Fruit fly (Drosophila melanogaster) whole organism, embryonic: ENCODE measurements around the gene E23.

Source experiments
- Atf3 ChIP-seq: fragments of 200-800 bp; sonication (Bioruptor generic); optimal IDR thresholded peaks from 3 replicates; lab custom pipeline; 2016; ENCODE audit warnings: missing biosample characterization, missing genetic modification characterization
- CG10431 ChIP-seq: fragments of 200-800 bp; sonication (Bioruptor generic); optimal IDR thresholded peaks from 3 replicates; lab custom pipeline; 2018; ENCODE audit warnings: missing biosample characterization, mild to moderate bottlenecking, missing genetic modification characterization
- CG11695 ChIP-seq: fragments of 200-800 bp; sonication (Bioruptor generic); IDR thresholded peaks from 3 replicates; pipeline ENCODE4 v1.3.6; 2022; ENCODE audit warnings: missing biosample characterization, missing genetic modification characterization
- CG11696 ChIP-seq: fragments of 200-800 bp; sonication (Bioruptor generic); IDR thresholded peaks from 2 replicates; pipeline ENCODE4 v1.3.6; 2022; ENCODE audit warnings: missing biosample characterization, missing genetic modification characterization
- CG14667 ChIP-seq: fragments of 200-800 bp; sonication (Bioruptor generic); IDR thresholded peaks from 2 replicates; pipeline ENCODE4 v1.3.6; 2022; ENCODE audit warnings: missing biosample characterization, missing genetic modification characterization
- CG15269 ChIP-seq: fragments of 200-800 bp; sonication (Bioruptor generic); optimal IDR thresholded peaks from 2 replicates; lab custom pipeline; 2018; ENCODE audit warnings: missing biosample characterization, mild to moderate bottlenecking, missing genetic modification characterization, moderate library complexity
- CG15601 ChIP-seq: fragments of 200-800 bp; sonication (Bioruptor generic); optimal IDR thresholded peaks from 3 replicates; lab custom pipeline; 2019; ENCODE audit warnings: missing biosample characterization, mild to moderate bottlenecking, missing genetic modification characterization, moderate library complexity
- CG31388 ChIP-seq: fragments of 200-800 bp; sonication (Bioruptor generic); optimal IDR thresholded peaks from 2 replicates; lab custom pipeline; 2016; ENCODE audit warnings: missing biosample characterization, missing genetic modification characterization
- CG5180 ChIP-seq: fragments of 200-800 bp; sonication (Bioruptor generic); optimal IDR thresholded peaks from 3 replicates; lab custom pipeline; 2017; ENCODE audit warnings: missing biosample characterization, missing genetic modification characterization, mild to moderate bottlenecking, moderate library complexity, missing genetic modification reagents
- CG6813 ChIP-seq: fragments of 200-800 bp; sonication (Bioruptor generic); optimal IDR thresholded peaks from 2 replicates; lab custom pipeline; 2017; ENCODE audit warnings: missing biosample characterization, missing genetic modification characterization, mild to moderate bottlenecking, moderate library complexity, missing genetic modification reagents
- CG8281 ChIP-seq: fragments of 200-800 bp; sonication (Bioruptor generic); optimal IDR thresholded peaks from 2 replicates; lab custom pipeline; 2018; ENCODE audit warnings: missing biosample characterization, mild to moderate bottlenecking, missing genetic modification characterization, moderate library complexity
- CG9727 ChIP-seq: fragments of 200-800 bp; sonication (Bioruptor generic); optimal IDR thresholded peaks from 3 replicates; lab custom pipeline; 2017; ENCODE audit warnings: missing biosample characterization, mild to moderate bottlenecking, missing genetic modification characterization
- Fer2 ChIP-seq: fragments of 200-800 bp; sonication (Bioruptor generic); optimal IDR thresholded peaks from 2 replicates; lab custom pipeline; 2018; ENCODE audit warnings: missing biosample characterization, mild to moderate bottlenecking, missing genetic modification characterization, moderate library complexity
- H15 ChIP-seq: fragments of 200-800 bp; sonication (Bioruptor generic); IDR thresholded peaks from 3 replicates; pipeline ENCODE4 v1.3.6; 2022; ENCODE audit warnings: missing biosample characterization, missing genetic modification characterization
- Hr78 ChIP-seq, 2 experiments: fragments of 200-800 bp in 1 of 2; fragments of >200 bp in 1 of 2; sonication (Bioruptor generic) in 1 of 2; optimal IDR thresholded peaks; 2 replicates each; lab custom pipeline; 2017 to 2019; ENCODE audit warnings: missing biosample characterization in 2 of 2, missing genetic modification characterization in 2 of 2, mild to moderate bottlenecking in 1 of 2, moderate library complexity in 1 of 2
- crp ChIP-seq, 2 experiments: fragments of 200-800 bp; sonication (Bioruptor generic); optimal IDR thresholded peaks; 2 replicates in 1 of 2; 3 replicates in 1 of 2; lab custom pipeline; 2017; ENCODE audit warnings: missing biosample characterization in 2 of 2, missing genetic modification characterization in 2 of 2, mild to moderate bottlenecking in 1 of 2, moderate library complexity in 1 of 2
- dati ChIP-seq: fragments of 200-800 bp; sonication (Bioruptor generic); IDR thresholded peaks from 2 replicates; pipeline ENCODE4 v1.3.6; 2022; ENCODE audit warnings: missing biosample characterization, missing genetic modification characterization
- gcm ChIP-seq: fragments of 200-800 bp; sonication (Bioruptor generic); optimal IDR thresholded peaks from 2 replicates; lab custom pipeline; 2019; ENCODE audit warnings: missing biosample characterization, mild to moderate bottlenecking, missing genetic modification characterization, moderate library complexity
- grn ChIP-seq: fragments of 200-800 bp; sonication (Bioruptor generic); optimal IDR thresholded peaks from 3 replicates; lab custom pipeline; 2017; ENCODE audit warnings: missing biosample characterization, missing genetic modification characterization
- lbe ChIP-seq: fragments of 200-800 bp; sonication (Bioruptor generic); optimal IDR thresholded peaks from 2 replicates; lab custom pipeline; 2016; ENCODE audit warnings: missing biosample characterization, mild to moderate bottlenecking, missing genetic modification characterization
- lov ChIP-seq, 2 experiments: fragments of 200-800 bp in 1 of 2; fragments of >200 bp in 1 of 2; sonication (Bioruptor generic) in 1 of 2; IDR thresholded peaks in 1 of 2; optimal IDR thresholded peaks in 1 of 2; 2 replicates in 1 of 2; 3 replicates in 1 of 2; pipeline versions ENCODE4 v1.3.6 to Lab custom; 2017 to 2022; ENCODE audit warnings: missing biosample characterization in 1 of 2, missing genetic modification characterization in 1 of 2
- nau ChIP-seq: fragments of 200-800 bp; sonication (Bioruptor generic); optimal IDR thresholded peaks from 3 replicates; lab custom pipeline; 2017; ENCODE audit warnings: missing biosample characterization, mild to moderate bottlenecking, missing genetic modification characterization, missing genetic modification reagents
- sens ChIP-seq: fragments of 200-800 bp; sonication (Bioruptor generic); peaks from one replicate; lab custom pipeline; 2016; ENCODE audit warnings: missing biosample characterization, missing genetic modification characterization
- wek ChIP-seq: fragments of 200-800 bp; sonication (Bioruptor generic); optimal IDR thresholded peaks from 3 replicates; lab custom pipeline; 2018; ENCODE audit warnings: missing biosample characterization, mild to moderate bottlenecking, missing genetic modification characterization, moderate library complexity

E23 gene

DNA sequence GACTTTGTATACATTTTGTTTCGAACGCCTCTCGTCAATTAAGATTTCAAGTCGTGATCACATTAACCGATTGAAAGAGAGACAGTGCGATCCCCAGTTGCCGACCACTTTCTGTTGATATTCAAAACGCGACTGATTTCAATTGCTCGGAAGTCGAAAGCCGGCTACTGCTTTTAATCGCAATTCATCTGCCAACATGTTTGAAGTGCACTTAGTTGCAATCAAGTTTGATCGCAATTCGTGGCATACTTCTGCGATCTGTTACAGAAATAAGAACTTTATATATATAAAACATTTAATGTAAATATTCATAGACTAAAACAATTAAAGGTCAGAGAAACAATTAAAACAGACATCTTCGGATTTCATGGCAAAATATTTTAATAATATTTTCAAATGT lies 60.1 kb downstream of the E23 start, which contains the start of gene CG9664:
Gene CG9664 (minus strand): TSS at position 135 of the 400 bp plus-strand sequence.
- peak; percentile 97 for TF ChIP-seq CG5180
- TF ChIP-seq wek (GFP tag; lab: Kevin White, UChicago), result no peak
- TF ChIP-seq CG31388 (GFP tag; lab: Kevin White, UChicago), result no peak
- no peak for TF ChIP-seq lov (optimal IDR thresholded peaks at IDR 0.05; lab: Kevin White, UChicago)
- no peak for TF ChIP-seq lov (GFP tag; IDR thresholded peaks at IDR 0.05; lab: Robert Waterston, UW)
- TF ChIP-seq gcm (GFP tag; lab: Kevin White, UChicago), result no peak
- TF ChIP-seq CG15269 (tag; lab: Kevin White, UChicago), result no peak
- TF ChIP-seq CG8281 (tag; lab: Kevin White, UChicago), result no peak
- no peak for TF ChIP-seq CG11695 (GFP tag; lab: Robert Waterston, UW)
- no peak for TF ChIP-seq Fer2 (tag; lab: Kevin White, UChicago)
- TF ChIP-seq dati (GFP tag; lab: Robert Waterston, UW), result no peak
- TF ChIP-seq Atf3, result no peak
- no peak for TF ChIP-seq CG14667 (GFP tag; lab: Robert Waterston, UW)
- TF ChIP-seq H15, result no peak
- TF ChIP-seq CG15601 (tag; lab: Kevin White, UChicago), result peak; percentile 70
- no peak for TF ChIP-seq crp (GFP tag; optimal IDR thresholded peaks at IDR 0.05; lab: Kevin White, UChicago)
- peak; percentile 13 for TF ChIP-seq lbe (GFP tag; lab: Kevin White, UChicago)
- TF ChIP-seq CG6813 (GFP tag; lab: Kevin White, UChicago), result no peak
- no peak for TF ChIP-seq CG9727
- TF ChIP-seq sens (GFP tag; lab: Kevin White, UChicago), result peak; percentile 61
- no peak for TF ChIP-seq nau (GFP tag; lab: Kevin White, UChicago)

DNA sequence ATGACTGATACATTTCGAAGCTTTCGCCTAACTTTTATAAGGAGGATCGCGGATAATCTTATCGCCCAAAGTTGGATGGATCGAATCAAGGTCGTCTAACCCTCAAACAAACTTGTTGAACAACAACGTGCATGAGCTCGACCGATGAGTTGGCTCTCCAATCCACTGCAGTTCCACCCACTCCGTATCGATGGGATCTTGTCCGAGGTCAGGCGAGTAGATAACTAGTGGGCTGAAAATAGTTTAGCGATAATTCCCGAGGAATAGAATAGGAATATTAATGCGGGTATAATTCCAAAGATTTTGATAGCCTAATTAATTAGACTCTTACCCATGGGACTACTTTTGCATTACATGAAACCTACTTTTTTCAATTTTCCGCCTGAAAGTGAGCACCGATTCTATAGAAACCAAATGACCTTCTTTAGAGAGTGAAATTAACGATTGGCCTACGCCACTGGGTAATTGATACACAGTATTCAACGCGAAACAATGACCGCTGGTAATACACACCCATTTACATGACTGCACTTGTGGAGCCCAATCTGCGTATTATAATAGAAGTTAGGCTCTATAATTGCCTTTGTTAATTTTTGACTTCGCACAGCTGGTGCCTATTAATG lies 60.8 kb downstream of the E23 start:
- TF ChIP-seq Hr78 (GFP tag; optimal IDR thresholded peaks at IDR 0.05; lab: Kevin White, UChicago) (peak in 1 of 2 experiments; percentile 28), grn (GFP tag; lab: Kevin White, UChicago) (peak; percentile 11), CG11696 (0 out of 2 replicates have a peak, but pooled peaks have one; percentile 19), CG5180 (peak; percentile 93), CG10431 (GFP tag; lab: Kevin White, UChicago) (no peak)
